Fruit fly (Drosophila melanogaster): Measurements from ENCODE around the gene IFT46.
A peak's percentile ranks its signal among the peaks of the same experiment; 100 is the strongest.

Gene IFT46

DNA sequence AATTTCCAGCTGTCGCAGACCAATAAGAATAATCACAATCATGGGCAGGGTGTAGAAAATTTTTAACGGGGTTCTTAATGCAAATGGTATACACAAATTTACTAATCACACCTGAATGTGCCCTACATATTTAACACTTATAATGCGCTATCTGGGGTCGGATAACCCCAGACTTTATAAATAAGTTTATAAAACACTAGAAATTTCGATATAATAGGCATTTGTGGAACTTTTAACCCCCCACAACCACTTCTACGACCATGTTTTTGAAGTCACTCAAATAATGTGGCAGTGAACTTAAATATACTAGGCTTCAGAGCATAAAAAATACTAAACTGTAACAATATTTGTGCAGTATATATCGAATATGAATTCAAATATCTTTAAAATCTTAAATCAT lies 10.9 kb downstream of the IFT46 start, which contains the start of gene CG10413 (continued):
- peak; percentile 83; the same call in 2 of the 3 replicates for TF ChIP-seq sr (GFP tag; IDR thresholded peaks at IDR 0.05)
- peak; percentile 99 for TF ChIP-seq CG32532 (GFP tag; IDR thresholded peaks at IDR 0.05)
- TF ChIP-seq org-1 (GFP tag; optimal IDR thresholded peaks at IDR 0.05) = peak; percentile 95
- TF ChIP-seq lmd (GFP tag; IDR thresholded peaks at IDR 0.05) = peak; percentile 99
- peak; percentile 99 for TF ChIP-seq lab (GFP tag; optimal IDR thresholded peaks at IDR 0.05)
- peak; percentile 90 for TF ChIP-seq CG11696 (GFP tag; IDR thresholded peaks at IDR 0.05)
- TF ChIP-seq CG3726 (GFP tag; IDR thresholded peaks at IDR 0.05) = peak; percentile 93
- peak; percentile 95 for TF ChIP-seq Spps (tag; optimal IDR thresholded peaks at IDR 0.05)
- TF ChIP-seq fd64A (GFP tag; optimal IDR thresholded peaks at IDR 0.05) = peak; percentile 92
- peak; percentile 98 for TF ChIP-seq Max (GFP tag; optimal IDR thresholded peaks at IDR 0.05)
- peak; percentile 96 for TF ChIP-seq nerfin-1 (tag; optimal IDR thresholded peaks at IDR 0.05)
- TF ChIP-seq zen2 (GFP tag; IDR thresholded peaks at IDR 0.05; ENCODE audit: partially characterized antibody) = no peak
- peak; percentile 97 for TF ChIP-seq ab (GFP tag; optimal IDR thresholded peaks at IDR 0.05)
- TF ChIP-seq aop (GFP tag; IDR thresholded peaks at IDR 0.05) = peak; percentile 82
- TF ChIP-seq ATbp (GFP tag; optimal IDR thresholded peaks at IDR 0.05) = peak; percentile 97
- peak; percentile 92 for TF ChIP-seq emc (GFP tag; optimal IDR thresholded peaks at IDR 0.05)
- TF ChIP-seq zf30C (GFP tag; optimal IDR thresholded peaks at IDR 0.05) = peak; percentile 60
- peak; percentile 96 for TF ChIP-seq CG10979 (tag; optimal IDR thresholded peaks at IDR 0.05)
- peak; percentile 96 for TF ChIP-seq eyg (GFP tag; optimal IDR thresholded peaks at IDR 0.05)
- TF ChIP-seq phol (tag; optimal IDR thresholded peaks at IDR 0.05) = peak; percentile 97
- TF ChIP-seq otp (GFP tag; IDR thresholded peaks at IDR 0.05) = peak; percentile 96
- peak; percentile 97 for TF ChIP-seq CG17568 (GFP tag; optimal IDR thresholded peaks at IDR 0.05)
- peak; percentile 90 for TF ChIP-seq GATAe (GFP tag; conservative IDR thresholded peaks at IDR 0.05)
- TF ChIP-seq CG9932 (GFP tag; IDR thresholded peaks at IDR 0.05) = peak; percentile 99
- peak; percentile 96 for TF ChIP-seq H15 (GFP tag; IDR thresholded peaks at IDR 0.05)
- no peak for TF ChIP-seq hkb (optimal IDR thresholded peaks at IDR 0.05)
- TF ChIP-seq hkb (GFP tag; IDR thresholded peaks at IDR 0.05) = peak; percentile 97
- peak; percentile 84 for TF ChIP-seq TFAM (GFP tag; optimal IDR thresholded peaks at IDR 0.05)
- peak; percentile 87 for TF ChIP-seq CG10959 (GFP tag; IDR thresholded peaks at IDR 0.05)
- peak; percentile 97 for TF ChIP-seq CG4854 (GFP tag; optimal IDR thresholded peaks at IDR 0.05)
- peak; percentile 87 for TF ChIP-seq bowl (GFP tag; IDR thresholded peaks at IDR 0.05)
- TF ChIP-seq CG6791 (GFP tag; IDR thresholded peaks at IDR 0.05; ENCODE audit: partially characterized antibody) = no peak
- peak; percentile 61 for TF ChIP-seq gfzf (GFP tag; optimal IDR thresholded peaks at IDR 0.05)
- peak; percentile 89 for TF ChIP-seq Nf-YB (GFP tag; optimal IDR thresholded peaks at IDR 0.05)
- TF ChIP-seq CG43689 (GFP tag; IDR thresholded peaks at IDR 0.05) = peak; percentile 94
- TF ChIP-seq CG15601 (tag; optimal IDR thresholded peaks at IDR 0.05) = peak; percentile 95
- TF ChIP-seq slou (GFP tag; optimal IDR thresholded peaks at IDR 0.05) = peak; percentile 94
- peak; percentile 97 for TF ChIP-seq pnt (GFP tag; optimal IDR thresholded peaks at IDR 0.05)
- peak; percentile 98 for TF ChIP-seq CG12219 (GFP tag; optimal IDR thresholded peaks at IDR 0.05)
- peak; percentile 97 for TF ChIP-seq CG11504 (tag; optimal IDR thresholded peaks at IDR 0.05)
- peak; percentile 98 for TF ChIP-seq sug (tag; optimal IDR thresholded peaks at IDR 0.05)
- TF ChIP-seq gem (tag; optimal IDR thresholded peaks at IDR 0.05) = peak; percentile 99
- peak; percentile 85 for TF ChIP-seq gt (GFP tag; IDR thresholded peaks at IDR 0.05)
- TF ChIP-seq hth (optimal IDR thresholded peaks at IDR 0.05) = no peak
- TF ChIP-seq unpg (GFP tag; optimal IDR thresholded peaks at IDR 0.05) = peak; percentile 99
- no peak for TF ChIP-seq Trl (optimal IDR thresholded peaks at IDR 0.05)
- peak; percentile 99 for TF ChIP-seq Trl (GFP tag; optimal IDR thresholded peaks at IDR 0.05)
- no peak for TF ChIP-seq fru (optimal IDR thresholded peaks at IDR 0.05)
- peak; percentile 99 for TF ChIP-seq HmgZ (tag; optimal IDR thresholded peaks at IDR 0.05)
- TF ChIP-seq CG3065 (GFP tag; optimal IDR thresholded peaks at IDR 0.05) = peak; percentile 93
- peak; percentile 79 for TF ChIP-seq MESR4 (GFP tag; optimal IDR thresholded peaks at IDR 0.05)
- TF ChIP-seq CG17361 (GFP tag; IDR thresholded peaks at IDR 0.05) = peak; percentile 98
- TF ChIP-seq p53 (GFP tag; optimal IDR thresholded peaks at IDR 0.05) = peak; percentile 91
